Fruit fly (Drosophila melanogaster) whole organism, embryonic: ENCODE measurements around the gene CG12398.

Experiments
- Adf1 ChIP-seq: fragments of 200-800 bp; sonication (Bioruptor generic); IDR thresholded peaks from 2 replicates; pipeline ENCODE4 v1.3.6; 2022; ENCODE audit warnings: missing biosample characterization, missing genetic modification characterization
- Aef1 ChIP-seq: fragments of 200-800 bp; sonication (Bioruptor generic); IDR thresholded peaks from 3 replicates; pipeline ENCODE4 v1.3.6; 2022; ENCODE audit warnings: missing biosample characterization, missing genetic modification characterization
- Asciz ChIP-seq: fragments of 200-800 bp; sonication (Bioruptor generic); optimal IDR thresholded peaks from 2 replicates; lab custom pipeline; 2017; ENCODE audit warnings: missing biosample characterization, mild to moderate bottlenecking, missing genetic modification characterization, missing genetic modification reagents
- CG10209 ChIP-seq: fragments of 200-800 bp; sonication (Bioruptor generic); optimal IDR thresholded peaks from 3 replicates; lab custom pipeline; 2017; ENCODE audit warnings: missing biosample characterization, mild to moderate bottlenecking, missing genetic modification characterization, missing genetic modification reagents
- CG10321 ChIP-seq: fragments of 200-800 bp; sonication (Bioruptor generic); IDR thresholded peaks from 2 replicates; pipeline ENCODE4 v1.3.6; 2022; ENCODE audit warnings: missing biosample characterization, missing genetic modification characterization
- CG11247 ChIP-seq: fragments of 200-800 bp; sonication (Bioruptor generic); IDR thresholded peaks from 2 replicates; pipeline ENCODE4 v1.3.6; 2022; ENCODE audit warnings: missing biosample characterization, missing genetic modification characterization
- CG11504 ChIP-seq: fragments of 200-800 bp; sonication (Bioruptor generic); optimal IDR thresholded peaks from 3 replicates; lab custom pipeline; 2019; ENCODE audit warnings: missing biosample characterization, mild to moderate bottlenecking, missing genetic modification characterization, moderate library complexity
- CG12155 ChIP-seq: fragments of 200-800 bp; sonication (Bioruptor generic); optimal IDR thresholded peaks from 3 replicates; lab custom pipeline; 2016; ENCODE audit warnings: missing biosample characterization, missing genetic modification characterization
- CG13775 ChIP-seq: fragments of 200-800 bp; sonication (Bioruptor generic); optimal IDR thresholded peaks from 3 replicates; lab custom pipeline; 2017; ENCODE audit warnings: missing biosample characterization, mild to moderate bottlenecking, missing genetic modification characterization
- CG14710 ChIP-seq: fragments of 200-800 bp; sonication (Bioruptor generic); optimal IDR thresholded peaks from 3 replicates; lab custom pipeline; 2019; ENCODE audit warnings: missing biosample characterization, mild to moderate bottlenecking, missing genetic modification characterization, moderate library complexity
- CG15696 ChIP-seq: fragments of 200-800 bp; sonication (Bioruptor generic); optimal IDR thresholded peaks from 2 replicates; lab custom pipeline; 2019; ENCODE audit warnings: missing biosample characterization, mild to moderate bottlenecking, missing genetic modification characterization, moderate library complexity
- CG17328 ChIP-seq: fragments of 200-800 bp; sonication (Bioruptor generic); IDR thresholded peaks from 2 replicates; pipeline ENCODE4 v1.3.6; 2022; ENCODE audit warnings: missing biosample characterization, missing genetic modification characterization
- CG17385 ChIP-seq: fragments of 200-800 bp; sonication (Bioruptor generic); optimal IDR thresholded peaks from 3 replicates; lab custom pipeline; 2018; ENCODE audit warnings: missing biosample characterization, mild to moderate bottlenecking, missing genetic modification characterization
- CG18262 ChIP-seq: fragments of 200-800 bp; optimal IDR thresholded peaks from 3 replicates; lab custom pipeline; 2019; ENCODE audit warnings: missing biosample characterization, mild to moderate bottlenecking, missing genetic modification characterization, moderate library complexity
- CG1832 ChIP-seq: fragments of 200-800 bp; sonication (Bioruptor generic); optimal IDR thresholded peaks from 2 replicates; lab custom pipeline; 2017; ENCODE audit warnings: missing biosample characterization, mild to moderate bottlenecking, missing genetic modification characterization, inconsistent platforms
- CG18599 ChIP-seq: fragments of 200-800 bp; sonication (Bioruptor generic); optimal IDR thresholded peaks from 3 replicates; lab custom pipeline; 2017; ENCODE audit warnings: missing biosample characterization, missing genetic modification characterization, mild to moderate bottlenecking, moderate library complexity, missing genetic modification reagents
- CG2199 ChIP-seq: fragments of 200-800 bp; sonication (Bioruptor generic); IDR thresholded peaks from 3 replicates; pipeline ENCODE4 v1.3.6; 2022; ENCODE audit warnings: missing biosample characterization, missing genetic modification characterization
- CG2875 ChIP-seq: fragments of 200-800 bp; sonication (Bioruptor generic); optimal IDR thresholded peaks from 2 replicates; lab custom pipeline; 2017; ENCODE audit warnings: missing biosample characterization, mild to moderate bottlenecking, missing genetic modification characterization, missing genetic modification reagents
- CG2889 ChIP-seq: fragments of 200-800 bp; sonication (Bioruptor generic); IDR thresholded peaks from 3 replicates; pipeline ENCODE4 v1.3.6; 2022; ENCODE audit warnings: missing biosample characterization, missing genetic modification characterization
- CG31441 ChIP-seq: fragments of 200-800 bp; sonication (Bioruptor generic); IDR thresholded peaks from 2 replicates; pipeline ENCODE4 v1.3.6; 2022; ENCODE audit warnings: missing biosample characterization, missing genetic modification characterization
- CG33557 ChIP-seq: fragments of 200-800 bp; sonication (Bioruptor generic); optimal IDR thresholded peaks from 2 replicates; lab custom pipeline; 2019; ENCODE audit warnings: missing biosample characterization, mild to moderate bottlenecking, missing genetic modification characterization, moderate library complexity
- CG34376 ChIP-seq: fragments of 200-800 bp; sonication (Bioruptor generic); optimal IDR thresholded peaks from 2 replicates; lab custom pipeline; 2018; ENCODE audit warnings: missing biosample characterization, mild to moderate bottlenecking, missing genetic modification characterization
- CG4328 ChIP-seq: fragments of 200-800 bp; sonication (Bioruptor generic); optimal IDR thresholded peaks from 3 replicates; lab custom pipeline; 2017; ENCODE audit warnings: missing biosample characterization, missing genetic modification reagents, missing genetic modification characterization
- CG4424 ChIP-seq: fragments of 200-800 bp; sonication (Bioruptor generic); optimal IDR thresholded peaks from 3 replicates; lab custom pipeline; 2016; ENCODE audit warnings: missing biosample characterization, missing genetic modification characterization
- CG4707 ChIP-seq: fragments of 200-800 bp; sonication (Bioruptor generic); optimal IDR thresholded peaks from 2 replicates; lab custom pipeline; 2018; ENCODE audit warnings: missing biosample characterization, mild to moderate bottlenecking, missing genetic modification characterization, moderate library complexity
- CG5953 ChIP-seq: fragments of 200-800 bp; sonication (Bioruptor generic); IDR thresholded peaks from 2 replicates; pipeline ENCODE4 v1.3.6; 2022; ENCODE audit warnings: missing biosample characterization, missing genetic modification characterization
- CG6813 ChIP-seq: fragments of 200-800 bp; sonication (Bioruptor generic); optimal IDR thresholded peaks from 2 replicates; lab custom pipeline; 2017; ENCODE audit warnings: missing biosample characterization, missing genetic modification characterization, mild to moderate bottlenecking, moderate library complexity, missing genetic modification reagents
- CG6854 ChIP-seq: fragments of 200-800 bp; sonication (Bioruptor generic); optimal IDR thresholded peaks from 3 replicates; lab custom pipeline; 2017; ENCODE audit warnings: missing biosample characterization, mild to moderate bottlenecking, missing genetic modification characterization
- CG7271 ChIP-seq: fragments of 200-800 bp; sonication (Bioruptor generic); optimal IDR thresholded peaks from 2 replicates; lab custom pipeline; 2018; ENCODE audit warnings: missing biosample characterization, mild to moderate bottlenecking, missing genetic modification characterization, moderate library complexity
- CkIIα-i1 ChIP-seq: fragments of 200-800 bp; sonication (Bioruptor generic); IDR thresholded peaks from 2 replicates; pipeline ENCODE4 v1.3.6; 2022; ENCODE audit warnings: missing biosample characterization, missing genetic modification characterization
- Dad ChIP-seq: fragments of 200-800 bp; sonication (Bioruptor generic); optimal IDR thresholded peaks from 3 replicates; lab custom pipeline; 2016; ENCODE audit warnings: missing biosample characterization, missing genetic modification characterization
- Dip3 ChIP-seq: fragments of 200-800 bp; sonication (Bioruptor generic); optimal IDR thresholded peaks from 3 replicates; lab custom pipeline; 2016; ENCODE audit warnings: missing biosample characterization, missing genetic modification characterization
- Eip74EF ChIP-seq, 2 experiments: fragments of 200-800 bp in 1 of 2; fragments of >200 bp in 1 of 2; sonication (Bioruptor generic) in 1 of 2; optimal IDR thresholded peaks; 2 replicates each; lab custom pipeline; 2017 to 2019; ENCODE audit warnings: missing biosample characterization in 2 of 2, missing genetic modification characterization in 2 of 2, mild to moderate bottlenecking in 1 of 2, moderate library complexity in 1 of 2
- Ets65A ChIP-seq: fragments of 200-800 bp; sonication (Bioruptor generic); peaks from one replicate; lab custom pipeline; 2016; ENCODE audit warnings: missing biosample characterization, missing genetic modification characterization
- HHEX ChIP-seq: fragments of 200-800 bp; sonication (Bioruptor generic); optimal IDR thresholded peaks from 3 replicates; lab custom pipeline; 2017; ENCODE audit warnings: missing biosample characterization, mild to moderate bottlenecking, missing genetic modification characterization, missing genetic modification reagents
- Rx ChIP-seq: fragments of 200-800 bp; sonication (Bioruptor generic); IDR thresholded peaks from 2 replicates; pipeline ENCODE4 v1.3.6; 2022; ENCODE audit warnings: missing biosample characterization, missing genetic modification characterization
- Sry-β ChIP-seq: fragments of 200-800 bp; sonication (Bioruptor generic); optimal IDR thresholded peaks from 2 replicates; lab custom pipeline; 2018; ENCODE audit warnings: missing biosample characterization, mild to moderate bottlenecking, missing genetic modification characterization, moderate library complexity
- aop ChIP-seq: fragments of 200-800 bp; sonication (Bioruptor generic); IDR thresholded peaks from 2 replicates; pipeline ENCODE4 v1.3.6; 2022; ENCODE audit warnings: missing biosample characterization, missing genetic modification characterization
- bowl ChIP-seq: fragments of 200-800 bp; sonication (Bioruptor generic); IDR thresholded peaks from 2 replicates; pipeline ENCODE4 v1.3.6; 2022; ENCODE audit warnings: missing biosample characterization, missing genetic modification characterization
- btn ChIP-seq: fragments of 200-800 bp; sonication (Bioruptor generic); optimal IDR thresholded peaks from 2 replicates; lab custom pipeline; 2016; ENCODE audit warnings: missing biosample characterization, missing genetic modification characterization
- kah ChIP-seq: fragments of 200-800 bp; sonication (Bioruptor generic); optimal IDR thresholded peaks from 2 replicates; lab custom pipeline; 2018; ENCODE audit warnings: missing biosample characterization, mild to moderate bottlenecking, missing genetic modification characterization
- knrl ChIP-seq: fragments of 200-800 bp; sonication (Bioruptor generic); IDR thresholded peaks from 3 replicates; pipeline ENCODE4 v1.3.6; 2022; ENCODE audit warnings: missing biosample characterization, missing genetic modification characterization; ENCODE audit not compliant: partially characterized antibody
- lilli ChIP-seq: fragments of 200-800 bp; sonication (Bioruptor generic); optimal IDR thresholded peaks from 3 replicates; lab custom pipeline; 2016; ENCODE audit warnings: missing biosample characterization, missing genetic modification characterization
- onecut ChIP-seq: fragments of 200-800 bp; sonication (Bioruptor generic); IDR thresholded peaks from 2 replicates; pipeline ENCODE4 v1.3.6; 2022; ENCODE audit warnings: missing biosample characterization, missing genetic modification characterization
- scrt ChIP-seq: fragments of 200-800 bp; sonication (Bioruptor generic); optimal IDR thresholded peaks from 2 replicates; lab custom pipeline; 2018; ENCODE audit warnings: missing biosample characterization, mild to moderate bottlenecking, missing genetic modification characterization, moderate library complexity
- sim ChIP-seq: fragments of 200-800 bp; sonication (Bioruptor generic); IDR thresholded peaks from 2 replicates; pipeline ENCODE4 v1.3.6; 2022; ENCODE audit warnings: missing biosample characterization, missing genetic modification characterization
- sob ChIP-seq: fragments of 200-800 bp; sonication (Bioruptor generic); IDR thresholded peaks from 2 replicates; pipeline ENCODE4 v1.3.6; 2022; ENCODE audit warnings: missing biosample characterization, missing genetic modification characterization
- sr ChIP-seq: fragments of 200-800 bp; sonication (Bioruptor generic); IDR thresholded peaks from 3 replicates; pipeline ENCODE4 v1.3.6; 2022; ENCODE audit warnings: missing biosample characterization, missing genetic modification characterization
- ssp ChIP-seq: fragments of 200-800 bp; sonication (Bioruptor generic); IDR thresholded peaks from 2 replicates; pipeline ENCODE4 v1.3.6; 2022; ENCODE audit warnings: missing biosample characterization, missing genetic modification characterization
- tio ChIP-seq: fragments of 200-800 bp; sonication (Bioruptor generic); optimal IDR thresholded peaks from 2 replicates; lab custom pipeline; 2017; ENCODE audit warnings: missing biosample characterization, missing genetic modification characterization, inconsistent platforms

CG12398 gene

dm6 chrX:14947399-14947798 is 33.8 kb upstream of the CG12398 start (continued):
- TF ChIP-seq CG17328 (GFP tag; lab: Robert Waterston, UW) (peak; percentile 18; the same call in 1 of the 2 replicates), CG2875 (GFP tag; lab: Kevin White, UChicago) (peak; percentile 21), sim (0 out of 2 replicates have a peak, but pooled peaks have one; percentile 50), CG1832 (peak; percentile 66), CG11504 (tag; lab: Kevin White, UChicago) (peak; percentile 14), CG4424 (no peak), CG6813 (GFP tag; lab: Kevin White, UChicago) (peak; percentile 66), Sry-β (GFP tag; lab: Kevin White, UChicago) (peak; percentile 86), Aef1 (GFP tag; lab: Robert Waterston, UW) (0 out of 3 replicates have a peak, but pooled peaks have one; percentile 12), CG2889 (no peak), sr (GFP tag; lab: Robert Waterston, UW) (peak; percentile 56; the same call in 1 of the 3 replicates), scrt (GFP tag; lab: Kevin White, UChicago) (peak; percentile 16), Ets65A (GFP tag; lab: Kevin White, UChicago) (no peak), CG10321 (GFP tag; lab: Robert Waterston, UW) (peak; percentile 83), HHEX (GFP tag; lab: Kevin White, UChicago) (peak; percentile 77), onecut (GFP tag; lab: Robert Waterston, UW) (peak; percentile 58), CG4707 (GFP tag; lab: Kevin White, UChicago) (peak; percentile 27), Asciz (peak; percentile 55), sob (peak; percentile 45; the same call in 1 of the 2 replicates), CG14710 (tag; lab: Kevin White, UChicago) (peak; percentile 13), CG6854 (GFP tag; lab: Kevin White, UChicago) (peak; percentile 50), lilli (GFP tag; lab: Kevin White, UChicago) (peak; percentile 2), Dad (GFP tag; lab: Kevin White, UChicago) (no peak), CG2199 (peak; percentile 43; the same call in 1 of the 3 replicates), CG31441 (GFP tag; lab: Robert Waterston, UW) (0 out of 2 replicates have a peak, but pooled peaks have one; percentile 19), CG15696 (tag; lab: Kevin White, UChicago) (peak; percentile 43), CG13775 (GFP tag; lab: Kevin White, UChicago) (peak; percentile 24), CG34376 (peak; percentile 89), CG4328 (peak; percentile 48), knrl (no peak), CG11247 (GFP tag; lab: Robert Waterston, UW) (peak; percentile 49), CG18599 (GFP tag; lab: Kevin White, UChicago) (peak; percentile 34), Dip3 (GFP tag; lab: Kevin White, UChicago) (peak; percentile 15), CG33557 (peak; percentile 48), CG17385 (GFP tag; lab: Kevin White, UChicago) (peak; percentile 26), CG12155 (GFP tag; lab: Kevin White, UChicago) (no peak), btn (GFP tag; lab: Kevin White, UChicago) (no peak), Eip74EF (GFP tag; optimal IDR thresholded peaks at IDR 0.05; lab: Kevin White, UChicago) (peak in 1 of 2 experiments; percentile 46), CkIIα-i1 (GFP tag; lab: Robert Waterston, UW) (peak; percentile 38; the same call in 1 of the 2 replicates), ssp (GFP tag; lab: Robert Waterston, UW) (no peak), CG5953 (GFP tag; lab: Robert Waterston, UW) (peak; percentile 38; the same call in 1 of the 2 replicates), aop (no peak), CG18262 (no peak), tio (peak; percentile 7), Rx (GFP tag; lab: Robert Waterston, UW) (0 out of 2 replicates have a peak, but pooled peaks have one; percentile 13), CG7271 (tag; lab: Kevin White, UChicago) (no peak), CG10209 (GFP tag; lab: Kevin White, UChicago) (peak; percentile 7), kah (GFP tag; lab: Kevin White, UChicago) (peak; percentile 61), Adf1 (GFP tag; lab: Robert Waterston, UW) (peak; percentile 55; the same call in 1 of the 2 replicates), bowl (GFP tag; lab: Robert Waterston, UW) (peak; percentile 90)
